Worm (Caenorhabditis elegans) whole organism, L1 larva: ENCODE measurements around the gene F21C10.7.
A peak's percentile ranks its signal among the peaks of the same experiment; 100 is the strongest.

ENCODE experiments used
- C34B4.2 ChIP-seq: sonication (generic microtip); optimal IDR thresholded peaks from 2 replicates; lab custom pipeline; 2017; ENCODE audit warnings: mild to moderate bottlenecking, missing genetic modification characterization, missing compliant biosample characterization
- F16B12.6 ChIP-seq: fragments of 150-350 bp; optimal IDR thresholded peaks from 2 replicates; lab custom pipeline; 2014; ENCODE audit warnings: missing biosample characterization, missing genetic modification characterization
- Y116A8C.19 ChIP-seq: sonication (generic microtip); optimal IDR thresholded peaks from 2 replicates; lab custom pipeline; 2016; ENCODE audit warnings: missing compliant biosample characterization, missing genetic modification characterization, borderline replicate concordance
- alr-1 ChIP-seq: fragments of 200-800 bp; sonication (Bioruptor generic); optimal IDR thresholded peaks from 2 replicates; lab custom pipeline; 2018; ENCODE audit warnings: borderline replicate concordance, mild to moderate bottlenecking, missing genetic modification characterization, missing compliant biosample characterization
- aly-2 ChIP-seq: fragments of 150-350 bp; optimal IDR thresholded peaks from 2 replicates; lab custom pipeline; 2014; ENCODE audit warnings: missing biosample characterization, missing genetic modification characterization
- blmp-1 ChIP-seq: fragments of 150-350 bp; optimal IDR thresholded peaks from 2 replicates; lab custom pipeline; 2014; ENCODE audit warnings: missing biosample characterization, missing genetic modification characterization
- ceh-63 ChIP-seq: fragments of 200-800 bp; sonication (Bioruptor generic); optimal IDR thresholded peaks from 2 replicates; lab custom pipeline; 2018; ENCODE audit warnings: mild to moderate bottlenecking, missing genetic modification characterization, missing compliant biosample characterization
- ceh-8 ChIP-seq: fragments of 200-800 bp; sonication (Bioruptor generic); optimal IDR thresholded peaks from 2 replicates; lab custom pipeline; 2018; ENCODE audit warnings: mild to moderate bottlenecking, missing genetic modification characterization, moderate library complexity, missing compliant biosample characterization
- ceh-90 ChIP-seq: sonication (generic microtip); optimal IDR thresholded peaks from 2 replicates; lab custom pipeline; 2016; ENCODE audit warnings: missing genetic modification characterization, missing compliant biosample characterization
- dpl-1 ChIP-seq, 3 experiments: fragments of 150-350 bp in 2 of 3; sonication (generic microtip) in 1 of 3; optimal IDR thresholded peaks; 2 replicates each; lab custom pipeline; 2014 to 2017; ENCODE audit warnings: missing biosample characterization in 3 of 3, missing genetic modification characterization in 3 of 3, missing genetic modification reagents in 3 of 3
- dsc-1 ChIP-seq: sonication (generic microtip); optimal IDR thresholded peaks from 2 replicates; lab custom pipeline; 2016; ENCODE audit warnings: mild to moderate bottlenecking, missing genetic modification characterization, missing compliant biosample characterization
- efl-1 ChIP-seq, 4 experiments: fragments of 150-350 bp; optimal IDR thresholded peaks in 3 of 4; peaks in 1 of 4; 1 replicate in 1 of 4; 2 replicates in 3 of 4; lab custom pipeline; 2014; ENCODE audit warnings: missing biosample characterization in 2 of 4, missing genetic modification characterization in 2 of 4, missing genetic modification reagents in 2 of 4
- efl-3 ChIP-seq: fragments of 200-800 bp; sonication (Bioruptor generic); optimal IDR thresholded peaks from 2 replicates; lab custom pipeline; 2018; ENCODE audit warnings: mild to moderate bottlenecking, missing genetic modification characterization, missing compliant biosample characterization
- egl-27 ChIP-seq, 2 experiments: fragments of 150-350 bp in 1 of 2; sonication (generic microtip); optimal IDR thresholded peaks; 3 replicates each; lab custom pipeline; 2017 to 2018; ENCODE audit warnings: missing biosample characterization in 2 of 2, missing genetic modification characterization in 2 of 2, missing genetic modification reagents in 2 of 2
- ets-5 ChIP-seq: fragments of 200-800 bp; sonication (Bioruptor generic); IDR thresholded peaks from 2 replicates; pipeline ENCODE4 v1.3.6; 2022; ENCODE audit warnings: missing genetic modification characterization, missing compliant biosample characterization
- fkh-10 ChIP-seq: sonication (generic microtip); optimal IDR thresholded peaks from 2 replicates; lab custom pipeline; 2017; ENCODE audit warnings: missing biosample characterization, missing genetic modification reagents, missing genetic modification characterization
- fkh-4 ChIP-seq: sonication (generic microtip); optimal IDR thresholded peaks from 2 replicates; lab custom pipeline; 2016; ENCODE audit warnings: missing compliant biosample characterization, missing genetic modification characterization, borderline replicate concordance
- fkh-8 ChIP-seq: sonication (generic microtip); optimal IDR thresholded peaks from 2 replicates; lab custom pipeline; 2016; ENCODE audit warnings: mild to moderate bottlenecking, missing genetic modification characterization, missing compliant biosample characterization
- fos-1 ChIP-seq: fragments of 150-350 bp; optimal IDR thresholded peaks from 2 replicates; lab custom pipeline; 2014; ENCODE audit warnings: missing biosample characterization, missing genetic modification characterization
- grh-1 ChIP-seq: fragments of 200-800 bp; sonication (Bioruptor generic); IDR thresholded peaks from 2 replicates; pipeline ENCODE4 v1.3.6; 2022; ENCODE audit warnings: missing genetic modification reagents, missing genetic modification characterization, missing compliant biosample characterization
- hlh-4 ChIP-seq: sonication (generic microtip); optimal IDR thresholded peaks from 2 replicates; lab custom pipeline; 2016; ENCODE audit warnings: mild to moderate bottlenecking, missing genetic modification characterization, missing compliant biosample characterization
- hpl-2 ChIP-seq: fragments of 150-350 bp; optimal IDR thresholded peaks from 2 replicates; lab custom pipeline; 2014; ENCODE audit warnings: missing biosample characterization, missing genetic modification reagents, missing genetic modification characterization
- irx-1 ChIP-seq: sonication (generic microtip); optimal IDR thresholded peaks from 2 replicates; lab custom pipeline; 2016; ENCODE audit warnings: missing genetic modification characterization, missing compliant biosample characterization
- jun-1 ChIP-seq: fragments of 150-350 bp; optimal IDR thresholded peaks from 2 replicates; lab custom pipeline; 2014; ENCODE audit warnings: missing biosample characterization, missing genetic modification reagents, missing genetic modification characterization
- lin-14 ChIP-seq: fragments of 200-800 bp; sonication (Bioruptor generic); optimal IDR thresholded peaks from 2 replicates; lab custom pipeline; 2018; ENCODE audit warnings: mild to moderate bottlenecking, missing genetic modification characterization, moderate library complexity, missing compliant biosample characterization
- lin-15B ChIP-seq: fragments of 150-350 bp; sonication (generic microtip); optimal IDR thresholded peaks from 3 replicates; lab custom pipeline; 2014; ENCODE audit warnings: missing biosample characterization, missing genetic modification characterization
- lin-35 ChIP-seq, 2 experiments: fragments of 150-350 bp; optimal IDR thresholded peaks; 2 replicates each; lab custom pipeline; 2014; ENCODE audit warnings: missing biosample characterization in 2 of 2, missing genetic modification characterization in 2 of 2, missing genetic modification reagents in 2 of 2
- lsy-2 ChIP-seq, 2 experiments: fragments of 150-350 bp; optimal IDR thresholded peaks; 2 replicates each; lab custom pipeline; 2014; ENCODE audit warnings: missing biosample characterization in 2 of 2, missing genetic modification characterization in 2 of 2
- mab-9 ChIP-seq: fragments of 200-800 bp; sonication (Bioruptor generic); IDR thresholded peaks from 2 replicates; pipeline ENCODE4 v1.3.6; 2022; ENCODE audit warnings: missing genetic modification reagents, missing genetic modification characterization, missing compliant biosample characterization
- mdl-1 ChIP-seq, 2 experiments: fragments of 150-350 bp; optimal IDR thresholded peaks; 2 replicates each; lab custom pipeline; 2014 to 2017; ENCODE audit warnings: missing biosample characterization in 2 of 2, missing genetic modification characterization in 2 of 2, inconsistent platforms in 1 of 2
- mep-1 ChIP-seq: fragments of 150-350 bp; optimal IDR thresholded peaks from 2 replicates; lab custom pipeline; 2014; ENCODE audit warnings: missing biosample characterization, missing genetic modification characterization
- nhr-237 ChIP-seq: fragments of 150-350 bp; optimal IDR thresholded peaks from 2 replicates; lab custom pipeline; 2014; ENCODE audit warnings: missing biosample characterization, missing genetic modification characterization
- nhr-47 ChIP-seq: sonication (generic microtip); optimal IDR thresholded peaks from 2 replicates; lab custom pipeline; 2016; ENCODE audit warnings: mild to moderate bottlenecking, missing genetic modification characterization, moderate library complexity, missing compliant biosample characterization
- nhr-71 ChIP-seq: sonication (generic microtip); optimal IDR thresholded peaks from 2 replicates; lab custom pipeline; 2016; ENCODE audit warnings: mild to moderate bottlenecking, missing genetic modification characterization, moderate library complexity, missing compliant biosample characterization
- nhr-76 ChIP-seq: sonication (generic microtip); optimal IDR thresholded peaks from 2 replicates; lab custom pipeline; 2017; ENCODE audit warnings: missing biosample characterization, missing genetic modification characterization
- nhr-84 ChIP-seq: sonication (generic microtip); optimal IDR thresholded peaks from 2 replicates; lab custom pipeline; 2017; ENCODE audit warnings: missing biosample characterization, missing genetic modification characterization
- pag-3 ChIP-seq: sonication (generic microtip); optimal IDR thresholded peaks from 2 replicates; lab custom pipeline; 2017; ENCODE audit warnings: missing genetic modification characterization, mild to moderate bottlenecking, missing compliant biosample characterization, antibody characterized with exemption, borderline replicate concordance; ENCODE audit not compliant: insufficient read depth
- pqm-1 ChIP-seq: sonication (generic microtip); optimal IDR thresholded peaks from 3 replicates; lab custom pipeline; 2017; ENCODE audit warnings: missing biosample characterization, missing genetic modification characterization
- skn-1 ChIP-seq: fragments of 150-350 bp; optimal IDR thresholded peaks from 2 replicates; lab custom pipeline; 2014; ENCODE audit warnings: missing biosample characterization, missing genetic modification characterization
- snpc-4 ChIP-seq: fragments of 150-350 bp; optimal IDR thresholded peaks from 2 replicates; lab custom pipeline; 2014; ENCODE audit warnings: missing biosample characterization, missing genetic modification characterization
- snu-23 ChIP-seq: sonication (generic microtip); optimal IDR thresholded peaks from 2 replicates; lab custom pipeline; 2016; ENCODE audit warnings: missing genetic modification characterization, missing compliant biosample characterization
- sox-4 ChIP-seq: sonication (generic microtip); optimal IDR thresholded peaks from 2 replicates; lab custom pipeline; 2016; ENCODE audit warnings: missing genetic modification characterization, missing compliant biosample characterization
- sptf-1 ChIP-seq: fragments of 150-350 bp; optimal IDR thresholded peaks from 2 replicates; lab custom pipeline; 2014; ENCODE audit warnings: missing biosample characterization, missing genetic modification characterization
- sup-37 ChIP-seq: fragments of 200-800 bp; sonication (Bioruptor generic); optimal IDR thresholded peaks from 2 replicates; lab custom pipeline; 2018; ENCODE audit warnings: mild to moderate bottlenecking, missing genetic modification characterization, missing compliant biosample characterization
- tbx-2 ChIP-seq: sonication (generic microtip); optimal IDR thresholded peaks from 2 replicates; lab custom pipeline; 2016; ENCODE audit warnings: missing genetic modification characterization, missing compliant biosample characterization
- tlp-1 ChIP-seq: fragments of 150-350 bp; optimal IDR thresholded peaks from 2 replicates; lab custom pipeline; 2014; ENCODE audit warnings: missing biosample characterization, missing genetic modification characterization
- unc-130 ChIP-seq: fragments of 150-350 bp; optimal IDR thresholded peaks from 2 replicates; lab custom pipeline; 2017; ENCODE audit warnings: missing biosample characterization, missing genetic modification characterization, inconsistent platforms
- unc-98 ChIP-seq: fragments of 200-800 bp; sonication (Bioruptor generic); IDR thresholded peaks from 2 replicates; pipeline ENCODE4 v1.3.6; 2022; ENCODE audit warnings: missing genetic modification characterization, missing compliant biosample characterization
- xbp-1 ChIP-seq: sonication (generic microtip); optimal IDR thresholded peaks from 2 replicates; lab custom pipeline; 2016; ENCODE audit warnings: missing genetic modification characterization, missing compliant biosample characterization
- zag-1 ChIP-seq: fragments of 150-350 bp; optimal IDR thresholded peaks from 2 replicates; lab custom pipeline; 2014; ENCODE audit warnings: missing biosample characterization, missing genetic modification characterization
- zip-4 ChIP-seq: fragments of 200-800 bp; sonication (Bioruptor generic); optimal IDR thresholded peaks from 2 replicates; lab custom pipeline; 2018; ENCODE audit warnings: mild to moderate bottlenecking, missing genetic modification characterization, moderate library complexity, missing compliant biosample characterization
- ztf-4 ChIP-seq: fragments of 150-350 bp; optimal IDR thresholded peaks from 2 replicates; lab custom pipeline; 2014; ENCODE audit warnings: missing biosample characterization, missing genetic modification characterization

Gene F21C10.7

DNA sequence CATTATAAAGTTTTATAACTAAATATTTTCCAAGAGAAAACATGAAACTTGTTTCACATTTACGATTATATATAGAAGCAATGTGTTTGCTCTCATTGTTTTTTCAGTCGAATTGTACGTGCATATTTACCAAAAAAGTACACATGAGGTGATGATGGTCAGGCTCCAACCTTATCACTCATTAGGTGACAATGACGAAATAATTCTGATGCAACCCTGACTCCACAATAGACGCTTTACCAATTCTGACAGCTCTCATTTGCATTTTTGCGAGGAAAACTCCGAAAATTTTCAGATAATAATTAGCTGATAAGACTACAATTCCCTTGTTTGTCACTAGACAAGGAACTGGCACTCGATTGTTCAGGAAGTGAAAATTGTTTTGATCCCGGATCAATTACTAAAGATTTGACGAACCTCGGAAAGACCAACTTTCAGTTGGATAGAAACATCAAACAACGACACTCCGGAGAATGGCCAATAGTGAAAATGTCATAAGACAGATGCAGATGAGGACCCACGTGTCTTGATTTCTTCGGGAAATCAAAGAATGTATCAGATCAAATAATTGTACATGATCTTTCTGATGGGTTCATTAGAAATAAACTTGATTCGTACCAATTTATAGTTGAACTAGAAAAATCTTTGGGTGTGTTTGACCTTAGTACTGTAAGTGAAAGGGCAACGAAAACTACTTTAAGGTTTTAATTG, 33.6 kb upstream of the F21C10.7 start (continued):
- no peak for TF ChIP-seq unc-98 (GFP tag; lab: Robert Waterston, UW)
- TF ChIP-seq fos-1 (tag; lab: Kevin White, UChicago): no peak
- no peak for TF ChIP-seq mep-1 (tag; lab: Kevin White, UChicago)
- TF ChIP-seq aly-2 (tag; lab: Kevin White, UChicago): no peak
- no peak for TF ChIP-seq dsc-1 (tag; lab: Kevin White, UChicago)
- TF ChIP-seq fkh-8 (tag; lab: Kevin White, UChicago): no peak
- TF ChIP-seq irx-1 (tag; lab: Kevin White, UChicago): no peak
- no peak for TF ChIP-seq alr-1 (tag; lab: Kevin White, UChicago)
- TF ChIP-seq blmp-1: peak; percentile 87
- TF ChIP-seq sox-4 (tag; lab: Kevin White, UChicago): no peak
- TF ChIP-seq sup-37 (GFP tag; lab: Kevin White, UChicago): no peak
- peak; percentile 19 for TF ChIP-seq unc-130 (tag; lab: Kevin White, UChicago)
- no peak for TF ChIP-seq fkh-4
- no peak for TF ChIP-seq hpl-2
- no peak for TF ChIP-seq zip-4
- TF ChIP-seq lin-15B (tag; lab: Kevin White, UChicago): no peak
- no peak for TF ChIP-seq nhr-84 (tag; lab: Kevin White, UChicago)
- no peak for TF ChIP-seq C34B4.2
- no peak for TF ChIP-seq efl-3
- TF ChIP-seq nhr-237: no peak
- TF ChIP-seq fkh-10 (GFP tag; lab: Kevin White, UChicago): no peak
- TF ChIP-seq nhr-71 (tag; lab: Kevin White, UChicago): peak; percentile 37
- no peak for TF ChIP-seq pqm-1 (tag; lab: Kevin White, UChicago)
- TF ChIP-seq dpl-1 (GFP tag; optimal IDR thresholded peaks at IDR 0.05; lab: Kevin White, UChicago): no peak
- no peak for TF ChIP-seq pag-3 (tag; lab: Kevin White, UChicago)
- TF ChIP-seq lin-35 (GFP tag; optimal IDR thresholded peaks at IDR 0.05; lab: Kevin White, UChicago): peak in 1 of 2 experiments; percentile 70
- peak in 1 of 2 experiments; percentile 45 for TF ChIP-seq mdl-1 (tag; optimal IDR thresholded peaks at IDR 0.05; lab: Kevin White, UChicago)
- peak; percentile 22 for TF ChIP-seq skn-1 (tag; lab: Kevin White, UChicago)
- peak; percentile 35 for TF ChIP-seq lin-14 (GFP tag; lab: Kevin White, UChicago)
- TF ChIP-seq zag-1: no peak
- no peak for TF ChIP-seq ztf-4 (tag; lab: Kevin White, UChicago)
- no peak for TF ChIP-seq nhr-76
- TF ChIP-seq jun-1: peak; percentile 26
- TF ChIP-seq snu-23: peak; percentile 37
- no peak for TF ChIP-seq egl-27 (tag; optimal IDR thresholded peaks at IDR 0.05; lab: Kevin White, UChicago)
- no peak for TF ChIP-seq ceh-63 (GFP tag; lab: Kevin White, UChicago)
- TF ChIP-seq ceh-90 (tag; lab: Kevin White, UChicago): no peak
- no peak for TF ChIP-seq tlp-1 (tag; lab: Kevin White, UChicago)
- TF ChIP-seq sptf-1 (tag; lab: Kevin White, UChicago): no peak
- no peak for TF ChIP-seq xbp-1 (tag; lab: Kevin White, UChicago)
- TF ChIP-seq snpc-4: no peak
- TF ChIP-seq nhr-47 (tag; lab: Kevin White, UChicago): no peak
- no peak for TF ChIP-seq hlh-4 (tag; lab: Kevin White, UChicago)
- TF ChIP-seq Y116A8C.19 (tag; lab: Kevin White, UChicago): no peak
- no peak for TF ChIP-seq ets-5 (GFP tag; lab: Robert Waterston, UW)
- no peak for TF ChIP-seq grh-1 (GFP tag; lab: Robert Waterston, UW)
- no peak for TF ChIP-seq F16B12.6
- TF ChIP-seq efl-1 (optimal IDR thresholded peaks at IDR 0.05; lab: Kevin White, UChicago): no peak
- no peak for TF ChIP-seq efl-1 (GFP tag; optimal IDR thresholded peaks at IDR 0.05 in 1 of 2; lab: Kevin White, UChicago)
- no peak for TF ChIP-seq mab-9 (GFP tag; lab: Robert Waterston, UW)
- TF ChIP-seq ceh-8 (GFP tag; lab: Kevin White, UChicago): no peak
- TF ChIP-seq lsy-2 (tag; optimal IDR thresholded peaks at IDR 0.05; lab: Kevin White, UChicago): no peak
- peak; percentile 9 for TF ChIP-seq tbx-2
